Fruit fly (Drosophila melanogaster) whole organism, prepupa: Measurements from ENCODE around the gene Ret.

Source experiments
- CG10669 ChIP-seq: fragments of 200-800 bp; sonication (Bioruptor generic); optimal IDR thresholded peaks from 3 replicates; lab custom pipeline; 2018; ENCODE audit warnings: missing biosample characterization, mild to moderate bottlenecking, missing genetic modification characterization, moderate library complexity
- CG11294 ChIP-seq: fragments of 200-800 bp; sonication (Bioruptor generic); IDR thresholded peaks from 2 replicates; pipeline ENCODE4 v1.3.6; 2022; ENCODE audit warnings: missing biosample characterization, missing genetic modification characterization
- CG31627 ChIP-seq: fragments of 200-800 bp; sonication (Bioruptor generic); optimal IDR thresholded peaks from 3 replicates; lab custom pipeline; 2016; ENCODE audit warnings: missing biosample characterization, missing genetic modification characterization
- CG32006 ChIP-seq: fragments of 200-800 bp; sonication (Bioruptor generic); optimal IDR thresholded peaks from 3 replicates; lab custom pipeline; 2017; ENCODE audit warnings: missing biosample characterization, mild to moderate bottlenecking, missing genetic modification characterization
- CG6163 ChIP-seq: fragments of 200-800 bp; sonication (Bioruptor generic); IDR thresholded peaks from 3 replicates; pipeline ENCODE4 v1.3.6; 2022; ENCODE audit warnings: missing biosample characterization, missing genetic modification characterization
- CG6808 ChIP-seq: fragments of 200-800 bp; sonication (Bioruptor generic); optimal IDR thresholded peaks from 3 replicates; lab custom pipeline; 2017; ENCODE audit warnings: missing biosample characterization, missing genetic modification characterization, mild to moderate bottlenecking, moderate library complexity, missing genetic modification reagents
- CG6854 ChIP-seq: fragments of 200-800 bp; sonication (Bioruptor generic); optimal IDR thresholded peaks from 2 replicates; lab custom pipeline; 2017; ENCODE audit warnings: missing biosample characterization, mild to moderate bottlenecking, missing genetic modification characterization
- Eip75B ChIP-seq: fragments of 200-800 bp; sonication (Bioruptor generic); optimal IDR thresholded peaks from 3 replicates; lab custom pipeline; 2016; ENCODE audit warnings: missing biosample characterization, missing genetic modification characterization
- Eip78C ChIP-seq: fragments of 200-800 bp; sonication (Bioruptor generic); peaks from one replicate; lab custom pipeline; 2016; ENCODE audit warnings: missing biosample characterization, missing genetic modification characterization
- Lpt ChIP-seq: fragments of 200-800 bp; sonication (Bioruptor generic); optimal IDR thresholded peaks from 3 replicates; lab custom pipeline; 2016; ENCODE audit warnings: missing biosample characterization, missing genetic modification characterization
- Sox102F ChIP-seq: fragments of 200-800 bp; sonication (Bioruptor generic); optimal IDR thresholded peaks from 2 replicates; lab custom pipeline; 2016; ENCODE audit warnings: missing biosample characterization, mild to moderate bottlenecking, missing genetic modification characterization
- Sox15 ChIP-seq: fragments of 200-800 bp; sonication (Bioruptor generic); optimal IDR thresholded peaks from 3 replicates; lab custom pipeline; 2016; ENCODE audit warnings: missing biosample characterization, missing genetic modification characterization
- pdm3 ChIP-seq: fragments of 200-800 bp; sonication (Bioruptor generic); optimal IDR thresholded peaks from 3 replicates; lab custom pipeline; 2016; ENCODE audit warnings: missing biosample characterization, missing genetic modification characterization
- salr ChIP-seq, 2 experiments: fragments of 200-800 bp; sonication (Bioruptor generic); optimal IDR thresholded peaks; 3 replicates each; lab custom pipeline; 2016 to 2018; ENCODE audit warnings: missing biosample characterization in 2 of 2, missing genetic modification characterization in 2 of 2, mild to moderate bottlenecking in 1 of 2

- TF ChIP-seq CG6808 (no peak), CG10669 (GFP tag; lab: Kevin White, UChicago) (no peak), Sox102F (GFP tag; lab: Kevin White, UChicago) (no peak), CG31627 (GFP tag; lab: Kevin White, UChicago) (no peak), CG32006 (no peak), CG6854 (GFP tag; lab: Kevin White, UChicago) (no peak), Lpt (GFP tag; lab: Kevin White, UChicago) (no peak), CG11294 (no peak), salr (GFP tag; optimal IDR thresholded peaks at IDR 0.05; lab: Kevin White, UChicago) (no peak), Sox15 (GFP tag; lab: Kevin White, UChicago) (no peak), Eip75B (no peak), Eip78C (GFP tag; lab: Kevin White, UChicago) (no peak), CG6163 (no peak), pdm3 (GFP tag; lab: Kevin White, UChicago) (no peak)
Measured at dm6 chr2L:21172922-21173321, 25.6 kb downstream of the Ret start, which contains the start of gene CG31627.
